Worm (Caenorhabditis elegans): ENCODE results near the gene srsx-24.

srsx-24 gene

DNA sequence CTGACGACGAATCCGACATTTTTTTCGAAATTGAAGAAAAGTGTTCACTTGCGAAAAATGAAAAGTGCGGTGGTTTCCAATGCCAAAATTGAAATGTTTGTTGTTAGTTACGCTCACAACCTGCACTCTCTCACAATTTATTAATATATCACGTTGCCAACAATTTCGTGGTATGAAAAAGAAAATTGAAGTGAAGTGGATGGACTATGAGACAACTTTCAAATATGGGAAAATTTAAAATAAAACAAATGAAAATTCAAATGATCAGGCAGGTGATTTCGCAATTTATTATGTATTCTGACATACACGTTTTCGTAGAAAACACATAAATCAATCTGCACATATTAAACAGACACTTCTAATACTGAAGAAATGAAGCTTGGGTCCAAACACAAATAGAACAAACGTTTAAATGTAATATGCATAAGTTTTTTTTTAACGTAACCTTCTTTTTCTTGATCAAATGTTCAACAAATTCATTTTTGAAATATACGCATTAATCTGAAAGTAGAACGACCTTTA lies 6.8 kb upstream of the srsx-24 start, which contains the start of gene srp-6:
TSS of gene srp-6 (minus strand) at position 51 of the 522 bp plus-strand sequence.
- TF ChIP-seq elt-1 (tag; optimal IDR thresholded peaks at IDR 0.05; ENCODE audit: borderline replicate concordance, insufficient read depth) (no peak), unc-120 (tag; optimal IDR thresholded peaks at IDR 0.05; ENCODE audit: poor library complexity, severe bottlenecking) (no peak), ham-2 (GFP tag; optimal IDR thresholded peaks at IDR 0.05) (no peak), sem-2 (GFP tag; optimal IDR thresholded peaks at IDR 0.05) (no peak), tbx-8 (GFP tag; optimal IDR thresholded peaks at IDR 0.05) (no peak), zip-8 (tag; optimal IDR thresholded peaks at IDR 0.05) (no peak), elt-3 (tag; optimal IDR thresholded peaks at IDR 0.05) (no peak), sptf-1 (tag; optimal IDR thresholded peaks at IDR 0.05) (no peak), nhr-12 (tag; optimal IDR thresholded peaks at IDR 0.05) (no peak), snpc-4 (tag; optimal IDR thresholded peaks at IDR 0.05) (no peak), nhr-237 (tag; optimal IDR thresholded peaks at IDR 0.05) (no peak), blmp-1 (tag; optimal IDR thresholded peaks at IDR 0.05) (no peak), flh-1 (GFP tag; optimal IDR thresholded peaks at IDR 0.05) (no peak), mls-2 (tag; optimal IDR thresholded peaks at IDR 0.05) (no peak), lin-32 (GFP tag; optimal IDR thresholded peaks at IDR 0.05) (no peak), hlh-1 (tag; optimal IDR thresholded peaks at IDR 0.05) (no peak)

DNA sequence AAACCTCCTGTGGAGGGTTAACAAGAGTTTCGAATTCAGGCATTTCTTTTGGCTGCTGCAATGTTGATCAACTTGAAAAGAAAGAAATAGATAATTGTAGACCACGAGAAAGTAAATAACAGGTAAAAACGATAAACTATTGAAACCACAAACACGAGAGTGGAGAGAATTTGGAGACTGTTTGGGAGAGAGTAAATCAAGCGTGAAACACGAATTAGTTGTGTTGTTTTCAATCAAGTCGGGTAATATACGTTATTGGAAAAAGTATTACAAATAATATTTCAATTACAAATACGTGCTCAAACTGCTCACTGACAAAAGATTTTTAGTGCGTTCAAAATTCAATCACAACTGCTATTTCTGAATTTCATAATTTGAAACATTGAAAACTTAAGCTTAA lies 1.7 kb upstream of the srsx-24 start, which contains the start of gene C03G6.17:
TSS of gene C03G6.17 (minus strand) at position 101 of the 400 bp plus-strand sequence.
- TF ChIP-seq elt-3 (tag; optimal IDR thresholded peaks at IDR 0.05) (no peak), flh-1 (GFP tag; optimal IDR thresholded peaks at IDR 0.05) (no peak)

DNA sequence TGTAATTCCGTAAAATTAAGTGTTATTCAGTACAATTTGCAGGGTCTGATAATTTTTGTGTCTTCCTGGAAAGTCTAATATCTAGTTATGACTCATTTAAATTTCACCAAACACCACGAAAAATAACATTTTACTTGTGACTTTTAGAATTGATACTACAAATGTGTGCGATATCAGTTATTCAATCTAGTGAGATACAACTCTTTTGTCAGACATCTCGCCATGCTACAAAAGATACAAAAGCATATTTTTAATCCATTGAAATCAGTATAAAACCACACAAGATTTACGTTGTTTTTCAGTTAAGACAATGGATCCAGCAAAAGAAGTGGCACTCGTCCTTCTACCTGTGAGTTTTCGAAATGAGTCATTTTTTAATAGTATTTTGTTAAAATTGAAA lies 5.2 kb downstream of the srsx-24 start, which contains the start of gene srx-56:
TSS of gene srx-56 (plus strand) at position 301 of the 400 bp plus-strand sequence.
- TF ChIP-seq ces-1 (GFP tag; optimal IDR thresholded peaks at IDR 0.05) (no peak), unc-120 (tag; optimal IDR thresholded peaks at IDR 0.05; ENCODE audit: poor library complexity, severe bottlenecking) (no peak), ham-2 (GFP tag; optimal IDR thresholded peaks at IDR 0.05) (no peak), hlh-1 (tag; optimal IDR thresholded peaks at IDR 0.05) (no peak), ztf-11 (tag; optimal IDR thresholded peaks at IDR 0.05) (no peak), elt-1 (tag; optimal IDR thresholded peaks at IDR 0.05; ENCODE audit: borderline replicate concordance, insufficient read depth) (no peak), mab-5 (tag; optimal IDR thresholded peaks at IDR 0.05) (no peak)

DNA sequence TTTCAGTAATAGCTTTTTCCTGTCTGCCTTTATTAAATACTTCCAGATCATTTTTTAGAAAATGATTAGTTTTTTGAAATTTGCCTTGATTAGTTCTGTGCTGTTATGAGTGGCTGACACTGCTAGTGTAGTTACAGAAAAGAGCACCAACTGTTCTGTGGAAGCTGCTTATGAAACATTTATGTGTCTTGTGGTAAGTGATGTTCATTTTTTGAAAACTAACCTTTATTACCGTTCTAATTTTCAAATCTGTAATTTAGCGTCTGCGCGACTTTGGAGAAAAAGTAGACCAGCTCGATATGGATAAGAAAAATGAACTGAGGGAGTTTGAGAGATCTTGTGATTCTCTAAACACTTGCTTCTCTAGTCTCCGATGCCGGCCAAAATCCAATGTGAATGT lies 9.7 kb downstream of the srsx-24 start, which contains the start of gene srj-14:
TSS of gene srj-14 (plus strand) at position 131 of the 400 bp plus-strand sequence.
- no peak for TF ChIP-seq mls-2 (tag; optimal IDR thresholded peaks at IDR 0.05)
- no peak for TF ChIP-seq tbx-8 (GFP tag; optimal IDR thresholded peaks at IDR 0.05)
- TF ChIP-seq nhr-28 (tag; optimal IDR thresholded peaks at IDR 0.05) = no peak
- TF ChIP-seq mep-1 (tag; optimal IDR thresholded peaks at IDR 0.05) = no peak
- TF ChIP-seq ces-1 (GFP tag; optimal IDR thresholded peaks at IDR 0.05) = no peak
- TF ChIP-seq bed-3 (GFP tag; optimal IDR thresholded peaks at IDR 0.05) = no peak
- TF ChIP-seq sem-2 (GFP tag; optimal IDR thresholded peaks at IDR 0.05) = no peak
- TF ChIP-seq unc-62 (GFP tag; optimal IDR thresholded peaks at IDR 0.05) = no peak
- TF ChIP-seq ztf-11 (tag; optimal IDR thresholded peaks at IDR 0.05) = no peak
- no peak for TF ChIP-seq flh-1 (GFP tag; optimal IDR thresholded peaks at IDR 0.05)
- TF ChIP-seq lsy-2 (tag; optimal IDR thresholded peaks at IDR 0.05) = no peak
- TF ChIP-seq lin-32 (GFP tag; optimal IDR thresholded peaks at IDR 0.05) = no peak
- TF ChIP-seq nhr-237 (tag; optimal IDR thresholded peaks at IDR 0.05) = no peak
- TF ChIP-seq drap-1 (GFP tag; optimal IDR thresholded peaks at IDR 0.05) = no peak
- no peak for TF ChIP-seq M03D4.4 (tag; optimal IDR thresholded peaks at IDR 0.05)
- no peak for TF ChIP-seq snpc-4 (tag; optimal IDR thresholded peaks at IDR 0.05)
- TF ChIP-seq unc-120 (tag; optimal IDR thresholded peaks at IDR 0.05; ENCODE audit: poor library complexity, severe bottlenecking) = no peak
- no peak for TF ChIP-seq ham-2 (GFP tag; optimal IDR thresholded peaks at IDR 0.05)

DNA sequence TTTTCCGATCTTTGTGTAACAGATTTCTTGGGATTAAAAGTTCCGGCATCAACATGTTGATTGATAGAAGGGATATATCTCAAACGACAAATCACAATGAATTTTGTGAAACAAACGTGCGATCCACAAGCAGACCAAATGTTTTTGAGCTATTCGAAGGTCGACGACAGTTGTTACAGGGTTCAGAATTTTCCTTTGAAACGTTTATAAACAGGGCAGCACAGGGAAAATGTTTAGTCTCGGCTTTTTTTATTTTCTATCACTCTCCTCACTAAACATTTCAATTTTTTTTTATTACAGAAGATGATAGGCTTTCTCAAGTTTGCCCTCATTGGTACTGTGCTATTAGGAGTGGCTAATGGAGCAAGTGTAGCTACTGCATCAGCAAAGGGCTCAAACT lies 14.3 kb downstream of the srsx-24 start, which contains the start of gene exc-13:
TSS of gene exc-13 (plus strand) at position 301 of the 400 bp plus-strand sequence.
- no peak for TF ChIP-seq lin-32 (GFP tag; optimal IDR thresholded peaks at IDR 0.05)
- TF ChIP-seq sem-2 (GFP tag; optimal IDR thresholded peaks at IDR 0.05) = no peak
- no peak for TF ChIP-seq ceh-39 (tag; optimal IDR thresholded peaks at IDR 0.05)
- TF ChIP-seq mls-2 (tag; optimal IDR thresholded peaks at IDR 0.05) = no peak
- no peak for TF ChIP-seq drap-1 (GFP tag; optimal IDR thresholded peaks at IDR 0.05)
- no peak for TF ChIP-seq nhr-28 (tag; optimal IDR thresholded peaks at IDR 0.05)
- TF ChIP-seq elt-1 (tag; optimal IDR thresholded peaks at IDR 0.05; ENCODE audit: borderline replicate concordance, insufficient read depth) = no peak
- no peak for TF ChIP-seq snpc-4 (tag; optimal IDR thresholded peaks at IDR 0.05)
- no peak for TF ChIP-seq cnd-1 (tag; optimal IDR thresholded peaks at IDR 0.05)
- no peak for TF ChIP-seq mep-1 (tag; optimal IDR thresholded peaks at IDR 0.05)
- no peak for TF ChIP-seq blmp-1 (tag; optimal IDR thresholded peaks at IDR 0.05)
- no peak for TF ChIP-seq M03D4.4 (tag; optimal IDR thresholded peaks at IDR 0.05)
- no peak for TF ChIP-seq unc-62 (GFP tag; optimal IDR thresholded peaks at IDR 0.05)
- no peak for TF ChIP-seq ces-1 (GFP tag; optimal IDR thresholded peaks at IDR 0.05)
- TF ChIP-seq nhr-237 (tag; optimal IDR thresholded peaks at IDR 0.05) = no peak
